Worm (Caenorhabditis elegans): Measurements from ENCODE around the gene W09D10.5.
A peak's percentile ranks its signal among the peaks of the same experiment; 100 is the strongest.

W09D10.5 gene

DNA sequence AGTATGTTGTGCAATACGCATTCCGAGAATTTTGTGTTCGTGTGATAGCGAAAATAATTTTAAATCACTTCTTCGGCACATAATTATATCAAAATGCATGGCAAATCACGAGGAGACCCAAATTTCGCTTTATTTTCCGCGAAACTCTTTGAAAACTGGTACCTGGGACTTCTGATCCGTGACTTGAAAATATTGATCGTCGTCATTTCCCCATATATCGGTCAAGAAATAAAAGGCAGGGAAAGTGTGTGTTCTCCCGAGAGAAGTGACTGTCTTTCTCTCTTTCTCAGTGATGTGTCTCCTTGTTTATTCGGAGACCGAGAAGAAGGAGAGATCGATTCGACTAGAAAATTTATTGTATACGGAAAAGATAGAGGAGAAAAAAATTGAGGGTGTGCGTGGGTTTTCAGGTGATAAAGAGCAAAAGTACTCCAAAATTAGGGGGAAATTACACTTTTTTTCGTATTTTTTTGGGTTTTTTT is at the start of gene W09D10.5:
TSS of gene W09D10.5 (minus strand) at position 345 of the 482 bp plus-strand sequence.
- TF ChIP-seq aly-1 (tag; optimal IDR thresholded peaks at IDR 0.05), result no peak
- no peak for TF ChIP-seq hmbx-1 (tag; optimal IDR thresholded peaks at IDR 0.05)
- TF ChIP-seq tra-4 (tag; optimal IDR thresholded peaks at IDR 0.05), result no peak
- no peak for TF ChIP-seq tbx-11 (GFP tag; IDR thresholded peaks at IDR 0.05)
- peak; percentile 85 for TF ChIP-seq ama-1 (optimal IDR thresholded peaks at IDR 0.05)
- no peak for TF ChIP-seq scrt-1 (GFP tag; IDR thresholded peaks at IDR 0.05)

DNA sequence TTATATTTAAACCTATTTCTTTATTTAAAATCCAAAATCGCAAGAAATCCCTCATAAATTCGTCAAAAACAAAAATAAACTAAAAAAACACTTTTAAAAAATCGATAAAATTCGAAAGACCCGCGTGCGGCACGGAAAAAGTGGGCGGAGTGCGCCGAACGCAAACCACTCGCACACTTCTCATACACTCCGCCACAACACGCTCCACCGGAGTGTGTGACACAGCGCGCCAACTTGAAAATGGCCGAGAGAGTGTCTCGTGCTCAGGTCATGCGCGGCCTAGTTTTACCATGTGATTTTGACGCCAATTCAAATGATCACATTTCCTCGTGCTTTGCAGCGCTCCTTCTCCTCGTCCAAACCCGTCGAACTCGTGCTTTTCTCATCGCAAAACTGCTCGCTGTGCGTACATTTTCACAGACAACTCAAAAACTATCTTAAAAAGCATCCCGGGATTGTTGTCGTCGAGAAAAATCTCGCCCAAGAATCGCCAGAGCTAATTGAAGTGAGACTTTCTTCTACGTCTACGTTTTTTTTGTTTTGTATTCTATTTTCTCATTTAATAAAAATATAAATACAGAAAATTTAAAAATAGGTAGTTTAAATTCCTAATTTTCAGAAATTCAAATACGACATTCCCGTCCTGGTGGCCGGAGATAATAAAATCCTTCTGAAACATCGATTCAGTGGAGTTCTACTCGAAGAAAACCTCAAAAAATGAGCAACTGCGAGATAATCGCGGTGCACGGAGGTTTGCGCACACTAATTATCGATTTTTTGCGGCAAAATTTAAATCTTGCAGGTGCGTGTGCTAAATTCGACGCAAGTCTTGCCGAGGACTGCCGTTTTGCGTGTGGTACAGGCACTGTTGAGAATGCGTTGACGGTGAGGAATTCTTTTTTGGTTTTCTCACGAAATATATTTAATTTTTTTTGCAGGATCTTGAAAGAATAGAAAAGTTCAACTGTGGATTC is 48.0 kb upstream of the W09D10.5 start, which contains the start of gene tasp-1:
TSS of gene tasp-1 (plus strand) at position 258 of the 974 bp plus-strand sequence.
- no peak for TF ChIP-seq ama-1 (optimal IDR thresholded peaks at IDR 0.05)
- TF ChIP-seq sea-1 (GFP tag; conservative IDR thresholded peaks at IDR 0.05), result peak; percentile 96
- peak; percentile 75 for TF ChIP-seq hmbx-1 (tag; optimal IDR thresholded peaks at IDR 0.05)
- TF ChIP-seq tra-4 (tag; optimal IDR thresholded peaks at IDR 0.05), result peak; percentile 70
- peak; percentile 99 for TF ChIP-seq F13C5.2 (tag; optimal IDR thresholded peaks at IDR 0.05)
- peak; percentile 85 for TF ChIP-seq scrt-1 (GFP tag; IDR thresholded peaks at IDR 0.05)
- peak; percentile 91 for TF ChIP-seq tbx-11 (GFP tag; IDR thresholded peaks at IDR 0.05)
- peak; percentile 98 for TF ChIP-seq hmg-4 (GFP tag; optimal IDR thresholded peaks at IDR 0.05)
- TF ChIP-seq ets-7 (tag; optimal IDR thresholded peaks at IDR 0.05), result peak; percentile 85
- peak; percentile 66 for TF ChIP-seq ceh-13 (GFP tag; optimal IDR thresholded peaks at IDR 0.05)
- TF ChIP-seq hnd-1 (tag; optimal IDR thresholded peaks at IDR 0.05), result peak; percentile 74
- TF ChIP-seq flt-1 (GFP tag; IDR thresholded peaks at IDR 0.05), result peak; percentile 93
- TF ChIP-seq tbx-37 (GFP tag; conservative IDR thresholded peaks at IDR 0.05), result peak; percentile 89
- TF ChIP-seq pes-1 (GFP tag; IDR thresholded peaks at IDR 0.05), result peak; percentile 92
- TF ChIP-seq B0310.2 (tag; optimal IDR thresholded peaks at IDR 0.05), result peak; percentile 67
- peak; percentile 81 for TF ChIP-seq ceh-36 (tag; optimal IDR thresholded peaks at IDR 0.05)
- TF ChIP-seq aly-1 (tag; optimal IDR thresholded peaks at IDR 0.05), result peak; percentile 78

DNA sequence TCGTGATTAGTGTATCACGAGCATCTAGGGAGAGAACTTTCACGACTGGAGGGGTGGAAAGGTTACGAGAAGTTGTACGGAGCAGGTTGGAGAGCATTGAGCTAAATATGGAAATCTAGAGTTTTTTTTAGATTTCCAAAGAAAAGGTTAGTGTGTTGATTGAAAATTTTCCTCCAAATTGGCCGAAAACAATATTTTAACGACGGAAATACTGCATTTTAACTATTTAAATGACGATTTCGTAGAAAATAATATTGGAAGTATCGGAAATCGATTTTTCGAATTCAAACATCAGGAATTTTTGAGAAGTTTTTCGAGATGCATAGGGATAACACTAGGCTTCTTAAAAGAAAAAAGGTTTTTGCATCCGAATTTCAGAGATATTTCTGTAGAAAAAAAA is 47.1 kb upstream of the W09D10.5 start, which contains the start of gene K01G5.10:
TSS of gene K01G5.10 (minus strand) at position 101 of the 400 bp plus-strand sequence.
- TF ChIP-seq flt-1 (GFP tag; IDR thresholded peaks at IDR 0.05), result no peak
- TF ChIP-seq scrt-1 (GFP tag; IDR thresholded peaks at IDR 0.05), result no peak

DNA sequence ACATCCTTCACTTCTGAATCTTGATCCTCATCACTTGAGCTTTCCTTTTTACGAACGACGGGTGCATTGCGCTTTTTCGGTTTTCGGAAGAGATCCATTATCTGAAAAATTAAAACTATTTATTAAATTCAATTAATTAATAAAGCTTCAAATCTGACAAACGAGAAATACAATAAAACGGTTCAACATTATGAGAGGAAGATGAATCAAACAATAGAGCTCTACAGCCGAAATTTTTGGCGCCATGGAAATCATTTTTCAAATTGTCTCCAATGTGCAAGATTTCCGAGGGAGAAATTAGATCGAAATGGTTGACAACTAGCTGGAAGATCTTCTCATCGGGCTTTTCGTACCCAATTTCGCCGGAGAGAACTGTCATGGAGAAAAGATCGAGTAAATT is 46.2 kb upstream of the W09D10.5 start, which contains the start of gene rnf-113:
TSS of gene rnf-113 (minus strand) at position 101 of the 400 bp plus-strand sequence.
- TF ChIP-seq hmg-4 (GFP tag; optimal IDR thresholded peaks at IDR 0.05) (no peak), hmbx-1 (tag; optimal IDR thresholded peaks at IDR 0.05) (no peak), aly-1 (tag; optimal IDR thresholded peaks at IDR 0.05) (no peak), pes-1 (GFP tag; IDR thresholded peaks at IDR 0.05) (no peak), scrt-1 (GFP tag; IDR thresholded peaks at IDR 0.05) (no peak), hnd-1 (tag; optimal IDR thresholded peaks at IDR 0.05) (no peak), tbx-37 (GFP tag; conservative IDR thresholded peaks at IDR 0.05) (no peak), tbx-11 (GFP tag; IDR thresholded peaks at IDR 0.05) (no peak), ceh-13 (GFP tag; optimal IDR thresholded peaks at IDR 0.05) (no peak), sea-1 (GFP tag; conservative IDR thresholded peaks at IDR 0.05) (no peak), ets-7 (tag; optimal IDR thresholded peaks at IDR 0.05) (no peak), B0310.2 (tag; optimal IDR thresholded peaks at IDR 0.05) (no peak), ama-1 (optimal IDR thresholded peaks at IDR 0.05) (no peak)

DNA sequence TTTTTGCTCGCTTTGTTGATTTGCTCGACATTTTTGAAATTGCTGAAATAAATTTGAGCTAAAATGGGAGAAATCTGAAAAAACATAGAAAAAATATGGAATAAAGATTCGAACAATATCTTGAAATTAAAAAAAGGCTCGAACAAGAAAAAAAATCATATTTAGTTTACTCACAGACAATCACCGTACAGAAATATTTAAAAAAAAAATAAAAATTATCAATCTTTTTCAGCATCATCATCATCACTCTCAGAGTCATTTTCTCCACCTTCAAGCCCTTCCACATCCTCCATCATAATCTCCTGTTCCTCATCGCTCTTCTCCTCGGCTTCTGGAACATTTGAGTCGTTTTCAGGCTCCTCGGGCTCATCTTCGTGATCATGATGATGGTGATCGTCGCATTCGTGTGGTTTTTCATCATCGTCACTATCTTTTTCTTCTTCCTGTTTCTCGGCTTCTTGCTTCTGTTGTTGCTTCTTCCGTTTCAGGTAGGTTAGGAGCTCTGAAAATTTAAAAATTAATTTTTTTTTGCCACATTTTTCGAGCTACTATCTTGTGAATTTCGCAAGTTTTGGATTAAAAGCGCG is 44.2 kb upstream of the W09D10.5 start, which contains the start of gene hpl-2:
TSS of gene hpl-2 (minus strand) at position 51 of the 587 bp plus-strand sequence.
- TF ChIP-seq ets-7 (tag; optimal IDR thresholded peaks at IDR 0.05) (no peak), F13C5.2 (tag; optimal IDR thresholded peaks at IDR 0.05) (no peak), tbx-11 (GFP tag; IDR thresholded peaks at IDR 0.05) (no peak), hmg-4 (GFP tag; optimal IDR thresholded peaks at IDR 0.05) (no peak)

DNA sequence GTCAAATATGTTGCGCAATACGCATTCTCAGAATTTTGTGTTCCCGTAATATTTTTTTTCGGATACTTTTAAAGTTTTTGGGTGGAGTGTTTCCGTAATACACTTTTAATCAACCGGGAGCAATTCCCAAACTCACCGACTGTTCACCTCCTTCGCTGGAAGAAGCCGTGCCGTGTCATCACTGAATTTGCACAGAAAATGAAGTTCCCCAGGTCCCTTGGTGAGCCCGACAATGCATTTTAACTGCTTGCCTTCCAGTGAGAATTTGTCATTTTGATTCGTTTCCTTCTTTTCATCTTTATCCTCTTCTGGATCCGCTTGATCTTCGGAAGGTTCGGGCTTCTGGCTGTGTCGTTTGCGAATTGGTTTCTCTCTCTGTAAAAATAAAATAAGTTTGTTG is 43.0 kb upstream of the W09D10.5 start:
- no peak for TF ChIP-seq tra-4 (tag; optimal IDR thresholded peaks at IDR 0.05)
- no peak for TF ChIP-seq pes-1 (GFP tag; IDR thresholded peaks at IDR 0.05)
- no peak for TF ChIP-seq ceh-13 (GFP tag; optimal IDR thresholded peaks at IDR 0.05)
- TF ChIP-seq hmg-4 (GFP tag; optimal IDR thresholded peaks at IDR 0.05), result no peak
- no peak for TF ChIP-seq flt-1 (GFP tag; IDR thresholded peaks at IDR 0.05)
- TF ChIP-seq ceh-36 (tag; optimal IDR thresholded peaks at IDR 0.05), result no peak
- TF ChIP-seq B0310.2 (tag; optimal IDR thresholded peaks at IDR 0.05), result no peak
- TF ChIP-seq sea-1 (GFP tag; conservative IDR thresholded peaks at IDR 0.05), result no peak
- TF ChIP-seq ets-7 (tag; optimal IDR thresholded peaks at IDR 0.05), result no peak
- TF ChIP-seq aly-1 (tag; optimal IDR thresholded peaks at IDR 0.05), result no peak

DNA sequence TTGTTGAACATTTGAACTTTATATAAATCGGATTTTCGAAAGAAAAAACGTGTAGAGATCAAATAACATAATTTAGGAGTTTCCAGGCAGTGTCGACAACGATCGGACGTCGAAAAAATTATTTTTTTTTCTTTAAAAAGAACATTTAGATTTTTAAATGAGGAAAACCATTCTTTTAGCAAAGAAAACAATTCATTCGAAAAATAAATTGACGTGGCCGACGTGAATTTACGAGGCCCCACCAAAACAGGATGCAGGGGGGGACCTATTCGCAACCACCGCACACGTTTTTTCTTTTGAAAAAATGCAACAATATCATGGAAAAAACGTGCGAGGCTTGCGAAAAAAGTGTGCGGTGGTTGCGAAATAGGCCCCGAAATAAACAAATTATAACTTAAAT is 38.7 kb upstream of the W09D10.5 start, which contains the start of gene enu-3.6:
TSS of gene enu-3.6 (plus strand) at position 392 of the 400 bp plus-strand sequence.
- TF ChIP-seq pes-1 (GFP tag; IDR thresholded peaks at IDR 0.05), result 0 out of 2 replicates have a peak, but pooled peaks have one; percentile 22

All from whole organism, early embryonic.